Worm (Caenorhabditis elegans): ENCODE results near the gene spp-6.

spp-6 gene

ce11 chrX:7334302-7334724, 17.2 kb downstream of the spp-6 start, which contains the start of gene epg-7 (continued):
- TF ChIP-seq mes-2 (tag; optimal IDR thresholded peaks at IDR 0.05; ENCODE audit: poor library complexity, severe bottlenecking) (peak; percentile 84), egl-27 (tag; optimal IDR thresholded peaks at IDR 0.05) (no peak), dmd-6 (GFP tag; IDR thresholded peaks at IDR 0.05) (peak; percentile 93), Y75B8A.6 (GFP tag; IDR thresholded peaks at IDR 0.05) (no peak), nhr-10 (tag; optimal IDR thresholded peaks at IDR 0.05) (peak; percentile 37), pqm-1 (tag; optimal IDR thresholded peaks at IDR 0.05) (no peak), arid-1 (GFP tag; conservative IDR thresholded peaks at IDR 0.05) (peak; percentile 85), daf-8 (GFP tag; IDR thresholded peaks at IDR 0.05) (no peak), nhr-42 (GFP tag; IDR thresholded peaks at IDR 0.05) (peak; percentile 86), mep-1 (tag; optimal IDR thresholded peaks at IDR 0.05) (peak; percentile 96), dmd-8 (GFP tag; IDR thresholded peaks at IDR 0.05) (peak; percentile 31; the same call in 1 of the 2 replicates), zip-11 (GFP tag; IDR thresholded peaks at IDR 0.05) (no peak), F26F4.8 (GFP tag; conservative IDR thresholded peaks at IDR 0.05) (no peak), sdz-12 (GFP tag; optimal IDR thresholded peaks at IDR 0.05) (no peak), spr-1 (tag; optimal IDR thresholded peaks at IDR 0.05) (peak; percentile 79), madf-9 (GFP tag; conservative IDR thresholded peaks at IDR 0.05) (peak; percentile 67), snpc-4 (tag; optimal IDR thresholded peaks at IDR 0.05) (no peak), ceh-44 (GFP tag; IDR thresholded peaks at IDR 0.05) (0 out of 2 replicates have a peak, but pooled peaks have one; percentile 24), hlh-30 (tag; optimal IDR thresholded peaks at IDR 0.05; ENCODE audit: insufficient read depth) (peak; percentile 100), hlh-11 (tag; optimal IDR thresholded peaks at IDR 0.05) (peak; percentile 97), nhr-25 (tag; optimal IDR thresholded peaks at IDR 0.05; ENCODE audit: borderline replicate concordance, insufficient read depth) (peak; percentile 92), dmd-9 (GFP tag; IDR thresholded peaks at IDR 0.05) (peak; percentile 69), mxl-2 (GFP tag; conservative IDR thresholded peaks at IDR 0.05) (peak; percentile 72), nhr-111 (GFP tag; optimal IDR thresholded peaks at IDR 0.05) (no peak), madf-5 (GFP tag; IDR thresholded peaks at IDR 0.05) (0 out of 4 replicates have a peak, but pooled peaks of 1 of the 2 experiments have one; percentile 59), mdt-29 (GFP tag; IDR thresholded peaks at IDR 0.05) (peak; percentile 80), F10B5.3 (tag; optimal IDR thresholded peaks at IDR 0.05) (peak; percentile 22), ceh-82 (tag; optimal IDR thresholded peaks at IDR 0.05) (no peak), ztf-11 (tag; optimal IDR thresholded peaks at IDR 0.05) (no peak), ceh-28 (tag; optimal IDR thresholded peaks at IDR 0.05) (peak; percentile 21), lir-3 (tag; optimal IDR thresholded peaks at IDR 0.05) (no peak), ces-1 (GFP tag; optimal IDR thresholded peaks at IDR 0.05) (peak; percentile 55), lin-29 (GFP tag; IDR thresholded peaks at IDR 0.05) (0 out of 2 replicates have a peak, but pooled peaks have one; percentile 56), T26A8.4 (GFP tag; IDR thresholded peaks at IDR 0.05) (peak; percentile 91), saeg-2 (GFP tag; IDR thresholded peaks at IDR 0.05) (peak; percentile 79), php-3 (GFP tag; IDR thresholded peaks at IDR 0.05) (peak; percentile 69), daf-19 (GFP tag; conservative IDR thresholded peaks at IDR 0.05) (no peak), lim-7 (GFP tag; IDR thresholded peaks at IDR 0.05) (peak; percentile 64; the same call in 1 of the 2 replicates), mdl-1 (tag; optimal IDR thresholded peaks at IDR 0.05) (peak; percentile 80 to 96), zag-1 (tag; optimal IDR thresholded peaks at IDR 0.05) (peak; percentile 39), jun-1 (tag; optimal IDR thresholded peaks at IDR 0.05) (peak; percentile 83), lin-15B (tag; optimal IDR thresholded peaks at IDR 0.05) (no peak), lin-1 (GFP tag; IDR thresholded peaks at IDR 0.05) (peak; percentile 86), lin-39 (tag; optimal IDR thresholded peaks at IDR 0.05) (no peak), ztf-7 (tag; optimal IDR thresholded peaks at IDR 0.05) (peak; percentile 87), egl-43 (GFP tag; IDR thresholded peaks at IDR 0.05) (peak; percentile 91), ctbp-1 (GFP tag; IDR thresholded peaks at IDR 0.05) (peak; percentile 95), D1046.2 (GFP tag; IDR thresholded peaks at IDR 0.05) (no peak), fos-1 (tag; optimal IDR thresholded peaks at IDR 0.05) (no peak), nhr-6 (tag; optimal IDR thresholded peaks at IDR 0.05) (peak; percentile 86), T20F7.1 (GFP tag; optimal IDR thresholded peaks at IDR 0.05) (no peak)
